Fruit fly (Drosophila melanogaster) whole organism, embryonic: ENCODE measurements around the gene Pde11.

ENCODE experiments used
- Adf1 ChIP-seq: fragments of 200-800 bp; sonication (Bioruptor generic); IDR thresholded peaks from 2 replicates; pipeline ENCODE4 v1.3.6; 2022; ENCODE audit warnings: missing biosample characterization, missing genetic modification characterization
- CG10147 ChIP-seq: fragments of 200-800 bp; sonication (Bioruptor generic); optimal IDR thresholded peaks from 2 replicates; lab custom pipeline; 2019; ENCODE audit warnings: missing biosample characterization, mild to moderate bottlenecking, missing genetic modification characterization, moderate library complexity
- CG10321 ChIP-seq: fragments of 200-800 bp; sonication (Bioruptor generic); IDR thresholded peaks from 2 replicates; pipeline ENCODE4 v1.3.6; 2022; ENCODE audit warnings: missing biosample characterization, missing genetic modification characterization
- CG10654 ChIP-seq: fragments of 200-800 bp; sonication (Bioruptor generic); optimal IDR thresholded peaks from 2 replicates; lab custom pipeline; 2016; ENCODE audit warnings: missing biosample characterization, missing genetic modification characterization
- CG11085 ChIP-seq: fragments of 200-800 bp; sonication (Bioruptor generic); IDR thresholded peaks from 2 replicates; pipeline ENCODE4 v1.3.6; 2022; ENCODE audit warnings: missing biosample characterization, missing genetic modification characterization
- CG12155 ChIP-seq: fragments of 200-800 bp; sonication (Bioruptor generic); optimal IDR thresholded peaks from 3 replicates; lab custom pipeline; 2016; ENCODE audit warnings: missing biosample characterization, missing genetic modification characterization
- CG13624 ChIP-seq: fragments of 200-800 bp; sonication (Bioruptor generic); optimal IDR thresholded peaks from 2 replicates; lab custom pipeline; 2016; ENCODE audit warnings: missing biosample characterization, missing genetic modification characterization
- CG13894 ChIP-seq: fragments of 200-800 bp; sonication (Bioruptor generic); optimal IDR thresholded peaks from 3 replicates; lab custom pipeline; 2018; ENCODE audit warnings: missing biosample characterization, mild to moderate bottlenecking, missing genetic modification characterization, moderate library complexity
- CG14965 ChIP-seq: fragments of 200-800 bp; sonication (Bioruptor generic); optimal IDR thresholded peaks from 2 replicates; lab custom pipeline; 2016; ENCODE audit warnings: missing biosample characterization, missing genetic modification characterization, borderline replicate concordance
- CG15073 ChIP-seq: fragments of 200-800 bp; sonication (Bioruptor generic); optimal IDR thresholded peaks from 2 replicates; lab custom pipeline; 2016; ENCODE audit warnings: missing biosample characterization, missing genetic modification characterization
- CG1529 ChIP-seq: fragments of 200-800 bp; sonication (Bioruptor generic); optimal IDR thresholded peaks from 3 replicates; lab custom pipeline; 2018; ENCODE audit warnings: missing biosample characterization, missing genetic modification characterization
- CG15696 ChIP-seq: fragments of 200-800 bp; sonication (Bioruptor generic); optimal IDR thresholded peaks from 2 replicates; lab custom pipeline; 2019; ENCODE audit warnings: missing biosample characterization, mild to moderate bottlenecking, missing genetic modification characterization, moderate library complexity
- CG17328 ChIP-seq: fragments of 200-800 bp; sonication (Bioruptor generic); IDR thresholded peaks from 2 replicates; pipeline ENCODE4 v1.3.6; 2022; ENCODE audit warnings: missing biosample characterization, missing genetic modification characterization
- CG2889 ChIP-seq: fragments of 200-800 bp; sonication (Bioruptor generic); IDR thresholded peaks from 3 replicates; pipeline ENCODE4 v1.3.6; 2022; ENCODE audit warnings: missing biosample characterization, missing genetic modification characterization
- CG3163 ChIP-seq: fragments of 200-800 bp; sonication (Bioruptor generic); optimal IDR thresholded peaks from 3 replicates; lab custom pipeline; 2016; ENCODE audit warnings: missing biosample characterization, missing genetic modification characterization
- CG33213 ChIP-seq: fragments of 200-800 bp; sonication (Bioruptor generic); optimal IDR thresholded peaks from 3 replicates; lab custom pipeline; 2016; ENCODE audit warnings: missing biosample characterization, missing genetic modification characterization
- CG34376 ChIP-seq: fragments of 200-800 bp; sonication (Bioruptor generic); optimal IDR thresholded peaks from 2 replicates; lab custom pipeline; 2018; ENCODE audit warnings: missing biosample characterization, mild to moderate bottlenecking, missing genetic modification characterization
- CG42726 ChIP-seq: fragments of 200-800 bp; sonication (Bioruptor generic); IDR thresholded peaks from 2 replicates; pipeline ENCODE4 v1.3.6; 2022; ENCODE audit warnings: missing biosample characterization, missing genetic modification characterization; ENCODE audit not compliant: partially characterized antibody
- CG5245 ChIP-seq: fragments of 200-800 bp; sonication (Bioruptor generic); optimal IDR thresholded peaks from 3 replicates; lab custom pipeline; 2016; ENCODE audit warnings: missing biosample characterization, missing genetic modification characterization
- CG6765 ChIP-seq: fragments of 200-800 bp; sonication (Bioruptor generic); optimal IDR thresholded peaks from 3 replicates; lab custom pipeline; 2017; ENCODE audit warnings: missing biosample characterization, mild to moderate bottlenecking, missing genetic modification characterization
- CG7372 ChIP-seq: fragments of 200-800 bp; sonication (Bioruptor generic); IDR thresholded peaks from 2 replicates; pipeline ENCODE4 v1.3.6; 2022; ENCODE audit warnings: missing biosample characterization, missing genetic modification characterization
- CG7928 ChIP-seq: fragments of 200-800 bp; sonication (Bioruptor generic); optimal IDR thresholded peaks from 2 replicates; lab custom pipeline; 2017; ENCODE audit warnings: missing biosample characterization, mild to moderate bottlenecking, missing genetic modification characterization
- CG9817 ChIP-seq: fragments of 200-800 bp; sonication (Bioruptor generic); optimal IDR thresholded peaks from 2 replicates; lab custom pipeline; 2018; ENCODE audit warnings: missing biosample characterization, mild to moderate bottlenecking, missing genetic modification characterization, moderate library complexity
- CTCF ChIP-seq: fragments of 200-800 bp; sonication (Bioruptor generic); optimal IDR thresholded peaks from 2 replicates; lab custom pipeline; 2017; ENCODE audit warnings: missing biosample characterization, mild to moderate bottlenecking, missing genetic modification characterization, moderate library complexity
- Doc3 ChIP-seq: fragments of 200-800 bp; sonication (Bioruptor generic); IDR thresholded peaks from 3 replicates; pipeline ENCODE4 v1.3.6; 2022; ENCODE audit warnings: missing biosample characterization, missing genetic modification characterization; ENCODE audit not compliant: partially characterized antibody
- ERR ChIP-seq: fragments of 200-800 bp; sonication (Bioruptor generic); optimal IDR thresholded peaks from 2 replicates; lab custom pipeline; 2016; ENCODE audit warnings: missing biosample characterization, missing genetic modification characterization
- Hmx ChIP-seq: fragments of 200-800 bp; sonication (Bioruptor generic); optimal IDR thresholded peaks from 2 replicates; lab custom pipeline; 2016; ENCODE audit warnings: missing biosample characterization, missing genetic modification characterization
- Hsf ChIP-seq: fragments of 200-800 bp; sonication (Bioruptor generic); optimal IDR thresholded peaks from 3 replicates; lab custom pipeline; 2016; ENCODE audit warnings: missing biosample characterization, missing genetic modification characterization
- Max ChIP-seq: fragments of 200-800 bp; sonication (Bioruptor generic); optimal IDR thresholded peaks from 2 replicates; lab custom pipeline; 2016; ENCODE audit warnings: missing biosample characterization, mild to moderate bottlenecking, missing genetic modification characterization
- NC2α ChIP-seq: fragments of 200-800 bp; sonication (Bioruptor generic); optimal IDR thresholded peaks from 2 replicates; lab custom pipeline; 2016; ENCODE audit warnings: missing biosample characterization, missing genetic modification characterization
- Nf-YC ChIP-seq: fragments of 200-800 bp; optimal IDR thresholded peaks from 3 replicates; lab custom pipeline; 2019; ENCODE audit warnings: missing biosample characterization, mild to moderate bottlenecking, missing genetic modification characterization, moderate library complexity
- Ptx1 ChIP-seq: fragments of 200-800 bp; sonication (Bioruptor generic); IDR thresholded peaks from 2 replicates; pipeline ENCODE4 v1.3.6; 2022; ENCODE audit warnings: missing biosample characterization, missing genetic modification characterization
- Six4 ChIP-seq: fragments of 200-800 bp; sonication (Bioruptor generic); optimal IDR thresholded peaks from 2 replicates; lab custom pipeline; 2016; ENCODE audit warnings: missing biosample characterization, missing genetic modification characterization
- amos ChIP-seq: fragments of 200-800 bp; sonication (Bioruptor generic); IDR thresholded peaks from 2 replicates; pipeline ENCODE4 v1.3.6; 2022; ENCODE audit warnings: missing biosample characterization, missing genetic modification characterization; ENCODE audit not compliant: partially characterized antibody
- bigmax ChIP-seq: fragments of 200-800 bp; sonication (Bioruptor generic); optimal IDR thresholded peaks from 2 replicates; lab custom pipeline; 2018; ENCODE audit warnings: missing biosample characterization, mild to moderate bottlenecking, missing genetic modification characterization
- btn ChIP-seq: fragments of 200-800 bp; sonication (Bioruptor generic); optimal IDR thresholded peaks from 2 replicates; lab custom pipeline; 2016; ENCODE audit warnings: missing biosample characterization, missing genetic modification characterization
- chn ChIP-seq: fragments of 200-800 bp; sonication (Bioruptor generic); optimal IDR thresholded peaks from 2 replicates; lab custom pipeline; 2016; ENCODE audit warnings: missing biosample characterization, missing genetic modification characterization
- dmrt99B ChIP-seq: fragments of 200-800 bp; sonication (Bioruptor generic); optimal IDR thresholded peaks from 2 replicates; lab custom pipeline; 2018; ENCODE audit warnings: missing biosample characterization, mild to moderate bottlenecking, missing genetic modification characterization, moderate library complexity
- ems ChIP-seq: fragments of 200-800 bp; sonication (Bioruptor generic); optimal IDR thresholded peaks from 3 replicates; lab custom pipeline; 2016; ENCODE audit warnings: missing biosample characterization, missing genetic modification characterization
- eve ChIP-seq, 2 experiments: fragments of >200 bp; optimal IDR thresholded peaks; 2 replicates each; lab custom pipeline; 2017; ENCODE audit warnings: missing biosample characterization in 2 of 2, missing genetic modification characterization in 2 of 2
- fd3F ChIP-seq: fragments of 200-800 bp; sonication (Bioruptor generic); optimal IDR thresholded peaks from 2 replicates; lab custom pipeline; 2018; ENCODE audit warnings: missing biosample characterization, mild to moderate bottlenecking, missing genetic modification characterization, moderate library complexity
- fru ChIP-seq: fragments of >200 bp; optimal IDR thresholded peaks from 2 replicates; lab custom pipeline; 2017
- gsb-n ChIP-seq: fragments of 200-800 bp; sonication (Bioruptor generic); optimal IDR thresholded peaks from 3 replicates; lab custom pipeline; 2018; ENCODE audit warnings: missing biosample characterization, mild to moderate bottlenecking, missing genetic modification characterization
- ind ChIP-seq: fragments of 200-800 bp; sonication (Bioruptor generic); optimal IDR thresholded peaks from 3 replicates; lab custom pipeline; 2016; ENCODE audit warnings: missing biosample characterization, missing genetic modification characterization
- insv ChIP-seq, 2 experiments: fragments of 200-800 bp; sonication (Bioruptor generic); optimal IDR thresholded peaks; 3 replicates each; lab custom pipeline; 2016 to 2018; ENCODE audit warnings: missing biosample characterization in 2 of 2, missing genetic modification characterization in 2 of 2
- nmo ChIP-seq: fragments of 200-800 bp; sonication (Bioruptor generic); optimal IDR thresholded peaks from 2 replicates; lab custom pipeline; 2018; ENCODE audit warnings: missing biosample characterization, mild to moderate bottlenecking, missing genetic modification characterization, moderate library complexity
- nom ChIP-seq: fragments of 200-800 bp; sonication (Bioruptor generic); optimal IDR thresholded peaks from 2 replicates; lab custom pipeline; 2017; ENCODE audit warnings: missing biosample characterization, missing genetic modification characterization, mild to moderate bottlenecking, moderate library complexity, missing genetic modification reagents
- p53 ChIP-seq: fragments of 200-800 bp; sonication (Bioruptor generic); optimal IDR thresholded peaks from 2 replicates; lab custom pipeline; 2016; ENCODE audit warnings: missing biosample characterization, missing genetic modification characterization
- repo ChIP-seq: fragments of 200-800 bp; sonication (Bioruptor generic); optimal IDR thresholded peaks from 2 replicates; lab custom pipeline; 2016; ENCODE audit warnings: missing biosample characterization, missing genetic modification characterization
- seq ChIP-seq: fragments of 200-800 bp; sonication (Bioruptor generic); IDR thresholded peaks from 2 replicates; pipeline ENCODE4 v1.3.6; 2022; ENCODE audit warnings: missing biosample characterization, missing genetic modification characterization
- slou ChIP-seq: fragments of 200-800 bp; sonication (Bioruptor generic); optimal IDR thresholded peaks from 3 replicates; lab custom pipeline; 2016; ENCODE audit warnings: missing biosample characterization, missing genetic modification characterization
- ssp ChIP-seq: fragments of 200-800 bp; sonication (Bioruptor generic); IDR thresholded peaks from 2 replicates; pipeline ENCODE4 v1.3.6; 2022; ENCODE audit warnings: missing biosample characterization, missing genetic modification characterization
- yki ChIP-seq: fragments of >200 bp; optimal IDR thresholded peaks from 3 replicates; lab custom pipeline; 2018

The Pde11 gene

dm6 chr2L:18617003-18617402, 26.9 kb upstream of the Pde11 start, which contains the start of gene MESR3 (continued):
- TF ChIP-seq seq (GFP tag; lab: Robert Waterston, UW) (peak; percentile 18; the same call in 1 of the 2 replicates), Nf-YC (tag; lab: Kevin White, UChicago) (peak; percentile 75), Adf1 (GFP tag; lab: Robert Waterston, UW) (peak; percentile 45; the same call in 1 of the 2 replicates), Ptx1 (GFP tag; lab: Robert Waterston, UW) (no peak; the same call in 1 of the 2 replicates), CG7372 (GFP tag; lab: Robert Waterston, UW) (no peak), CG17328 (GFP tag; lab: Robert Waterston, UW) (peak; percentile 78), CG10654 (GFP tag; lab: Kevin White, UChicago) (peak; percentile 43), yki (lab: Kevin White, UChicago) (no peak), Six4 (GFP tag; lab: Kevin White, UChicago) (peak; percentile 65), fru (no peak), Doc3 (no peak), CG12155 (GFP tag; lab: Kevin White, UChicago) (no peak), CG13894 (tag; lab: Kevin White, UChicago) (peak; percentile 74), CTCF (no peak), CG1529 (no peak), slou (no peak), nom (GFP tag; lab: Kevin White, UChicago) (peak; percentile 81), eve (GFP tag; optimal IDR thresholded peaks at IDR 0.05; lab: Kevin White, UChicago) (no peak), Hmx (GFP tag; lab: Kevin White, UChicago) (no peak), p53 (GFP tag; lab: Kevin White, UChicago) (peak; percentile 7), CG10321 (GFP tag; lab: Robert Waterston, UW) (peak; percentile 26; the same call in 1 of the 2 replicates), CG7928 (GFP tag; lab: Kevin White, UChicago) (no peak), CG33213 (no peak), CG42726 (GFP tag; lab: Robert Waterston, UW) (0 out of 2 replicates have a peak, but pooled peaks have one; percentile 26), insv (GFP tag; optimal IDR thresholded peaks at IDR 0.05; lab: Kevin White, UChicago) (peak in 1 of 2 experiments; percentile 42), ind (GFP tag; lab: Kevin White, UChicago) (peak; percentile 73), CG6765 (GFP tag; lab: Kevin White, UChicago) (peak; percentile 86), btn (no peak), gsb-n (tag; lab: Kevin White, UChicago) (no peak), CG5245 (peak; percentile 30), CG13624 (GFP tag; lab: Kevin White, UChicago) (peak; percentile 33), ERR (no peak), CG10147 (peak; percentile 66), CG14965 (no peak), fd3F (peak; percentile 62), Hsf (no peak), amos (peak; percentile 42; the same call in 1 of the 2 replicates), nmo (peak; percentile 75), chn (peak; percentile 27), CG2889 (GFP tag; lab: Robert Waterston, UW) (no peak), CG34376 (GFP tag; lab: Kevin White, UChicago) (peak; percentile 74), CG3163 (GFP tag; lab: Kevin White, UChicago) (no peak), Max (GFP tag; lab: Kevin White, UChicago) (no peak), bigmax (GFP tag; lab: Kevin White, UChicago) (peak; percentile 31), repo (GFP tag; lab: Kevin White, UChicago) (no peak), CG11085 (peak; percentile 31; the same call in 1 of the 2 replicates), ems (no peak), NC2α (GFP tag; lab: Kevin White, UChicago) (no peak), CG15696 (tag; lab: Kevin White, UChicago) (peak; percentile 62), dmrt99B (tag; lab: Kevin White, UChicago) (no peak), CG15073 (GFP tag; lab: Kevin White, UChicago) (no peak), CG9817 (tag; lab: Kevin White, UChicago) (peak; percentile 36), ssp (GFP tag; lab: Robert Waterston, UW) (no peak)
